Worm (Caenorhabditis elegans): ENCODE results near the gene B0304.4.

ce11 chrII:4527800-4528199 is 4.8 kb upstream of the B0304.4 start, which contains the start of gene sra-35:
- TF ChIP-seq mdl-1 (tag; optimal IDR thresholded peaks at IDR 0.05), result no peak
- no peak for TF ChIP-seq lin-13 (GFP tag; optimal IDR thresholded peaks at IDR 0.05)
- TF ChIP-seq elt-3 (tag; optimal IDR thresholded peaks at IDR 0.05), result no peak
- no peak for TF ChIP-seq unc-62 (GFP tag; optimal IDR thresholded peaks at IDR 0.05)
- TF ChIP-seq ceh-82 (tag; optimal IDR thresholded peaks at IDR 0.05), result no peak
- no peak for TF ChIP-seq ztf-11 (tag; optimal IDR thresholded peaks at IDR 0.05)
- TF ChIP-seq nhr-237 (tag; optimal IDR thresholded peaks at IDR 0.05), result no peak
